Worm (Caenorhabditis elegans): Measurements from ENCODE around the gene metl-18.
A peak's percentile ranks its signal among the peaks of the same experiment; 100 is the strongest.

Gene metl-18

ce11 chrIII:3395112-3395511, 30.4 kb upstream of the metl-18 start:
- no peak for TF ChIP-seq mec-3 (tag; optimal IDR thresholded peaks at IDR 0.05; ENCODE audit: borderline replicate concordance)
- TF ChIP-seq tbx-7 (tag; optimal IDR thresholded peaks at IDR 0.05): no peak
- TF ChIP-seq eyg-1 (tag; optimal IDR thresholded peaks at IDR 0.05): no peak
- no peak for TF ChIP-seq sdc-2 (tag; optimal IDR thresholded peaks at IDR 0.05)
- no peak for TF ChIP-seq elt-4 (tag; optimal IDR thresholded peaks at IDR 0.05)
- TF ChIP-seq pax-1 (tag; optimal IDR thresholded peaks at IDR 0.05): no peak
- no peak for TF ChIP-seq pat-9 (tag; optimal IDR thresholded peaks at IDR 0.05)
- no peak for TF ChIP-seq gmeb-2 (tag; optimal IDR thresholded peaks at IDR 0.05)
- TF ChIP-seq unc-55 (GFP tag; optimal IDR thresholded peaks at IDR 0.05): no peak
- no peak for TF ChIP-seq dmd-4 (tag; optimal IDR thresholded peaks at IDR 0.05; ENCODE audit: borderline replicate concordance)
- no peak for TF ChIP-seq C38D4.7 (GFP tag; optimal IDR thresholded peaks at IDR 0.05)
- TF ChIP-seq lin-11 (tag; optimal IDR thresholded peaks at IDR 0.05): no peak
- TF ChIP-seq ahr-1 (tag; optimal IDR thresholded peaks at IDR 0.05): no peak
- no peak for TF ChIP-seq ceh-9 (tag; optimal IDR thresholded peaks at IDR 0.05)

- no peak for TF ChIP-seq hlh-15 (tag; optimal IDR thresholded peaks at IDR 0.05)
- TF ChIP-seq unc-42 (tag; optimal IDR thresholded peaks at IDR 0.05): peak; percentile 10
Measured at ce11 chrIII:3395874-3396467, 29.6 kb upstream of the metl-18 start, which contains the start of gene cri-3. Gene cri-3 (plus strand): TSS chrIII:3396355.

ce11 chrIII:3397678-3398077, 27.9 kb upstream of the metl-18 start, which contains the start of gene clpf-1:
Gene clpf-1 (plus strand): TSS chrIII:3397743.
- no peak for TF ChIP-seq ceh-19 (GFP tag; optimal IDR thresholded peaks at IDR 0.05)
- no peak for TF ChIP-seq ttx-3 (tag; optimal IDR thresholded peaks at IDR 0.05)
- TF ChIP-seq pax-1 (tag; optimal IDR thresholded peaks at IDR 0.05): no peak
- TF ChIP-seq odd-2 (tag; optimal IDR thresholded peaks at IDR 0.05): no peak
- no peak for TF ChIP-seq ztf-16 (tag; optimal IDR thresholded peaks at IDR 0.05)
- no peak for TF ChIP-seq C38D4.7 (GFP tag; optimal IDR thresholded peaks at IDR 0.05)
- TF ChIP-seq che-1 (tag; optimal IDR thresholded peaks at IDR 0.05): no peak
- no peak for TF ChIP-seq unc-55 (GFP tag; optimal IDR thresholded peaks at IDR 0.05)
- no peak for TF ChIP-seq ceh-31 (tag; optimal IDR thresholded peaks at IDR 0.05)
- TF ChIP-seq ets-4 (tag; optimal IDR thresholded peaks at IDR 0.05): no peak
- TF ChIP-seq hlh-15 (tag; optimal IDR thresholded peaks at IDR 0.05): no peak
- no peak for TF ChIP-seq ceh-30 (tag; optimal IDR thresholded peaks at IDR 0.05)
- no peak for TF ChIP-seq hlh-30 (tag; optimal IDR thresholded peaks at IDR 0.05; ENCODE audit: insufficient read depth)
- no peak for TF ChIP-seq unc-42 (tag; optimal IDR thresholded peaks at IDR 0.05)

DNA sequence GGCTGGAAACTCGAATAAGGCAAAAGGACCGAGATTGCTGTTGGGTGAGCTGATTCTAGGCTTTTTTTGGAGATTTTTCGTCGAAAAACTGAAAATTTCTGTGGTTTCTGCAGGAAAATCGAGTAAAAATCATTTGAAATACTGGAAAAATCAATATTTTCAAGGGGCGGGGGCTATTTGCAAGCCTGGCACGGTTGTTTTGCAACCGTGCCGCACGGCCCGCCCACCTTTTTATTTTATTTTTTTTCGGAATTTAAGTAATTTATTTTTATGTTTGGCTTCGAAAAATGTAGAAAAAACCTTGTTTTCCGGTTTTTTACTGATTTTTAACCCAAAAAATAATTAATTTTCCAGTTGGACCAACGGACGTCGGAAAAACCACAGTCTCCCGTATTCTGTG, 27.1 kb upstream of the metl-18 start:
- TF ChIP-seq pha-4 (tag; optimal IDR thresholded peaks at IDR 0.05) (no peak), dve-1 (tag; optimal IDR thresholded peaks at IDR 0.05) (no peak), mec-3 (tag; optimal IDR thresholded peaks at IDR 0.05; ENCODE audit: borderline replicate concordance) (no peak), ceh-48 (tag; optimal IDR thresholded peaks at IDR 0.05) (peak; percentile 29), K09A11.1 (tag; optimal IDR thresholded peaks at IDR 0.05; ENCODE audit: insufficient read depth) (no peak)

DNA sequence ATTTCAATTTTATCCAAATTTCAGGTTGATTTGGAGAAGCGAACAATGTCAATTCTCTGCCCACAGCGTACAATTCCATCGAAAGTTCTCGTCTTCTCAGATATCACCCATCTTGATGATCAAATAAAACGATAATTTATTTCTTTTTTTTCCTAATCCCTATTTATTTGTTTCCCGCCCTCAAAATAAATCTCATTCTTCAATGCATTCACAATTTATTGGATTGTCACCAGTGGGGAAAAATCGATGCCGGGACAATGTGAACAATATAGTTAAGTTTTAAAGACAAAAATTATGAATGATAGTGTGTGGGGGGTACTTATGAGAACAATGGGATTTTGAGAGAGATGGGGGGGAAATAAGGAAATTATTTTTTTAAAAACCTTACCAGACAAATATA, 25.1 kb upstream of the metl-18 start:
- no peak for TF ChIP-seq unc-42 (tag; optimal IDR thresholded peaks at IDR 0.05)
- TF ChIP-seq eyg-1 (tag; optimal IDR thresholded peaks at IDR 0.05): no peak
- TF ChIP-seq sox-2 (GFP tag; IDR thresholded peaks at IDR 0.05): no peak
- no peak for TF ChIP-seq npax-4 (tag; optimal IDR thresholded peaks at IDR 0.05)
- no peak for TF ChIP-seq ahr-1 (tag; optimal IDR thresholded peaks at IDR 0.05)
- no peak for TF ChIP-seq ama-1 (optimal IDR thresholded peaks at IDR 0.05)
- no peak for TF ChIP-seq tbx-7 (tag; optimal IDR thresholded peaks at IDR 0.05)
- TF ChIP-seq pag-3 (tag; optimal IDR thresholded peaks at IDR 0.05; ENCODE audit: borderline replicate concordance): no peak
- TF ChIP-seq nfya-1 (tag; optimal IDR thresholded peaks at IDR 0.05): no peak
- TF ChIP-seq ceh-48 (tag; optimal IDR thresholded peaks at IDR 0.05): no peak
- no peak for TF ChIP-seq odd-2 (tag; optimal IDR thresholded peaks at IDR 0.05)
- TF ChIP-seq ttx-3 (tag; optimal IDR thresholded peaks at IDR 0.05): no peak
